Worm (Caenorhabditis elegans) whole organism, L4/young adult: ENCODE results near the gene T28B11.1.
A peak's percentile ranks its signal among the peaks of the same experiment; 100 is the strongest.

ENCODE experiments used
- W03F9.2 ChIP-seq: fragments of 150-350 bp; optimal IDR thresholded peaks from 2 replicates; lab custom pipeline; 2014; ENCODE audit warnings: missing biosample characterization, missing genetic modification characterization
- dao-5 ChIP-seq: sonication (generic microtip); optimal IDR thresholded peaks from 2 replicates; lab custom pipeline; 2016; ENCODE audit warnings: missing genotype, missing genetic modification characterization, moderate library complexity, missing compliant biosample characterization
- him-1 ChIP-seq: sonication (generic microtip); optimal IDR thresholded peaks from 2 replicates; lab custom pipeline; 2016; ENCODE audit warnings: missing genotype, missing genetic modification reagents, missing genetic modification characterization, missing compliant biosample characterization

Gene T28B11.1

DNA sequence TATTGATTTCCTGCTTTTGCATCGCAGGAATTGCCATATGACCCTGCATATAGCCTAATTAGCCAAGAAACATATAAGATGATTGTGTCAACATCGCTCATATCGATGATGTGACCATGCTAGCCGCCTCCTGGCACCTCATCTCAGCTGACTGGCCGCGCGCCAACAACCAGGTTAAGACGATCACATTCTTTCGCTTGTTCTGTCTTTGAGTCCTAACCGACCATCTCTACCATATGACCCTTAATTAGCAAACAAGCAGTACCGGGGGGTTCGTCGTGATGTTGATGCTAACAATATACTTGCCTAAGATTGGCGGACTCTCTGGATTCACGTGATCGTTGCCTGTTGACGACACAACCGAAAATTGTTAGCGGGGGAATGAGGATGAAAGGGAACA lies 9.6 kb downstream of the T28B11.1 start:
- TF ChIP-seq W03F9.2 (tag; lab: Kevin White, UChicago): no peak
- no peak for TF ChIP-seq dao-5 (tag; lab: Kevin White, UChicago)
- TF ChIP-seq him-1 (tag; lab: Kevin White, UChicago): no peak

DNA sequence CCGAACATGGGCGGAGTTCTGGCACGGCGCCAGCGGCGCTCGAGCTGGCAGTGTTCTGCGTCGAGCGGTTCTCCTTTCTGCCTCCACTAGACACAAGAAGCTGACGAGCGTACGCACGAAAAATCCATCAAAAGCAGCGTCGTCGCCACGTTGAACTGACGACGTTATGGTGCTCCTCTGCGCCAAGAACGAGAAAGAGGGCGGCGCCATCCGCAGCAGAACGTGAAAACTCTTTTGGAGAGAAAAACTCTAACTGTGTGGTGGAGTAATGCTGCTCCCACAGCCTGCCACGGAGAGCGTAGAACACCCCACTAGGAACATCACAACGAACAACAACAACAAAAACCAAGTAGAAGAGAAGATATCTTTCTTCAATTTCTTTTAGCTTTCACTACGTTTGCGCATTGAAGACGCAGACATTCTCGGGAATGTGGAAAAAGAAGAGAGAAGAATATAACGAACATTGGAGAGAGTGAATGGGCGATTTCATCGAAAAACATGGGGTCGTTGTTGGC lies 10.3 kb downstream of the T28B11.1 start:
- TF ChIP-seq him-1 (tag; lab: Kevin White, UChicago) (peak; percentile 39), W03F9.2 (tag; lab: Kevin White, UChicago) (no peak), dao-5 (tag; lab: Kevin White, UChicago) (no peak)

DNA sequence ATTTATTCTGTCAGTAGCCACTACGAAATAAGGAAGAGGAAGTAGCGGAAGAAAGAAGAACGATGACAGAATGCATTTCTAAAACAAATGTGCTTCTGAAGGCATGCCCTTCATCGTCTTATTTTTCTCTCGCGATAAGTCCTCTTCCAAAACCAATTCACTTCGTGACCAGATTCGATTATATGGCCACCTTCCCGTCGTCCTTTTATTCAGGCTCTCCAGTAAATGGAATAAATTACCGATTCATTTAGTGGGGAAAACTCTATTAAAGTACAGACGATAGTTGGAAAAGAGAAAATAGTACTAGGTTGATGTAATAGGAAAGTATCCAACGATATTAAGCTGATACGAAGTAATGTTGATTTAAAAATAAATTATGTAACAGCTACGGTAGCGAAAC lies 10.9 kb downstream of the T28B11.1 start:
- TF ChIP-seq dao-5 (tag; lab: Kevin White, UChicago) (no peak), him-1 (tag; lab: Kevin White, UChicago) (no peak), W03F9.2 (tag; lab: Kevin White, UChicago) (no peak)

DNA sequence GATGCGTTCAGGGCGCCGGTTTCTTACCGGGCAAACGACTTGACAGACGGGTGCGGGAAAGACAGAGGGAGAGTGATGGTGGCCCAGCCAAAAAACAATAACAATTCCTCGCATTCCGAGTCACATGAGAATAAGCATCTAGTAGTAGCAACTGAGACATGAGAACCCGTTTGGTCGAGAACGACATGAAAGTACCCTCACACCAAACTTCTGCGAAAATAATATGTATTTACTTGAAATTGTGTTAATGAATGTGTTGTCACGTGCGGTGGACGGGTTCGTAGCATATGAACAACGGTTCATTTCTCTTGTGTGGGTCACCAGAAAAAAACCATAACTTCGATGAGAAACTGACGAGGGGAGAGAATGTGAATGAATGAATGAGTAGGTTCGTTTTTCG lies 11.3 kb downstream of the T28B11.1 start:
- no peak for TF ChIP-seq W03F9.2 (tag; lab: Kevin White, UChicago)
- no peak for TF ChIP-seq him-1 (tag; lab: Kevin White, UChicago)
- no peak for TF ChIP-seq dao-5 (tag; lab: Kevin White, UChicago)

DNA sequence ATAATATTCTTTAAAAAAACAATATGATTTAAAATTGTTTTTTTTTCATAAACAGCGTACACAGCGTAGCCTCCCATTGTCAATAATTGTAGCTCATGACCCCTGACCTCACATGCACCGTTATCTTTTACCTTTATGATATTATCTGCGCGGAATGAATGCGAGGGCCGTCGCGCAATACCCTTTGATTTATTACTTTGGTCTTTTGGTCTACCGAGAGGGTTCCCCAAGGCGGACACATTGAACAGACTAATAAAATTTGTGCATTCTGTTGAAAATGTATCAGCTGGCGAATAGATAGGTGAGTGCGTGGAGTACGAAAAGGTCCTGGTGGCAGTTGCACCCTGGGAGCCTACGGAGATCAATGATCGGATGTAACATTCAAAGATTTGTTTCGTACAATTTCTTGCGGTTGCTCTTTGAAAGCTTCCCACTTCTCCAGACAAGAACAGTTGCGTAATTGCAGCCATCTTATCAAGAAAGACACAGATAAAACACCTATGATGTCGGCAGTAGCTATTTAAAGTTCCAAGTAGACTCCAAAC lies 11.8 kb downstream of the T28B11.1 start:
- TF ChIP-seq W03F9.2 (tag; lab: Kevin White, UChicago) (no peak), dao-5 (tag; lab: Kevin White, UChicago) (no peak), him-1 (tag; lab: Kevin White, UChicago) (no peak)

DNA sequence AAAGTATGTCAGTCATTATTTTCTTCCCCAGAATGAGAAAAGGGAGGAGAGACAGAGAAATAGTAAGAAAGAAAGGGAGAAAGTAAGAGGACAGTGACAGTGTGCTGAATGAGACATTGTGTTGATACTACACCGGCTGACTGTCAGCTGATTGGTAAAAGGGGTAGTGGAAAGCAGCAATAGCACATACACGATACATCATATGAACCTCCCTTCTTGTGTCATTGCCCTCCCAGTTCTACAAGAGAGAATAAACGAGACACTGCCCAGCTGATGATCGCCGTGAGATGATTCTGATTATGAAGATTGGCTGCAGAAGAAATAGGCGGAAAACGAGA lies 12.4 kb downstream of the T28B11.1 start:
- TF ChIP-seq dao-5 (tag; lab: Kevin White, UChicago) (no peak), W03F9.2 (tag; lab: Kevin White, UChicago) (peak; percentile 11), him-1 (tag; lab: Kevin White, UChicago) (no peak)

DNA sequence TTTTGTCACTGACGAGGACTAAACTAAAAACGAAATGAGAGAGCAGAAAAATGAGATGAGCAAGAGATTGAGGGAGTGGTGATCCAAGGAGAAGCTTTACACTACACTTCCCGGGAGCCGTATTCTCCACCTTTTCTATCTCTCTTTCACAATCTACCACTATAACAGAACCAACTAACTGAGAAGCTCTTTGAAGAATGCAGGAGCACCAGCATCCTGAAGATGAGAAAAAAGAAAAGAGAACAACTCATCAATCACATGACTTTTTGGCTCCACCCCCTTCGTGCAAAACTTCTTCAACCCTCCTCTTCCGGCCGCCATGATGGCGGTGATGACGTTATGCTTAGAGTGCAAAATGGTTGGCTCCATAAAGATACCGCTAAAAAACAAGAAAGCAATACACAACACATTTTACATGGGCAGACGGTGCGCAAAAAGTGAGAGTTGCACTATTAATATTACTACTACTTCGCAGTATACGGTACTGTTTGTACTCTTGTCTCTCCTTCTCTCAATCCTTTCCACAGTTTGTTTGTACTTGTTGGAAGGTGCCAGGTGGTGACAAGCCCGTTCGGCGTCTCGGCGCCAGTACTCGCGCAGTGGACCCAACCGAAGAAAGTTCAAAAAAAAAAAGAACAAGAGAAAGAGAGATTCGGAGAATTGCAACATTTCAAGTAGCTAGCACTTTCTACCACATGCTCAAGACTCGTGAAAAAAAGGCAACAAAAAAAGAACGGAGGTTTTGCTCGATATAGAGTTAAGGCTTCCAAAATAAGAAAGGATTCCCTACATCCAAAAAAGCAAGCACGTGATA lies 13.0 kb downstream of the T28B11.1 start:
- TF ChIP-seq W03F9.2 (tag; lab: Kevin White, UChicago) (no peak), dao-5 (tag; lab: Kevin White, UChicago) (no peak), him-1 (tag; lab: Kevin White, UChicago) (no peak)

DNA sequence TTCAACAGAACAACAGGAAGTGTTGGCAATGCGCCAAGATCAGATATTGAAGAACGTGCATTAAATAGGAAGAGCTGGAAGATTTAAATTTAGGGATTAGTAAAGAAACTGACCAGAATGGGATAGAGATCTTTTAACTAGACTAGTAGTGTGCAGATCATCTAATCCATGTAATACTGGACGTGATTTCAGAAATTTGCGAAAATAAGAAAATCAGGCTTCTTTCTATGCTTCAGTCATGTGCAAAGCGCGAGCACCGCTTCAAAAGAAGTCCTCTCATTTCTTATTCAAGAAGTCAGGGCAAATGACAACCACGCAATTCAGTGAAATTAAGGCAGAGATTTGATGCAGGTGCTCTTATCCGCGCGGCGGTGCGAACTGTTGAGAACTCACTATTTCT lies 14.2 kb downstream of the T28B11.1 start:
- TF ChIP-seq dao-5 (tag; lab: Kevin White, UChicago) (no peak), him-1 (tag; lab: Kevin White, UChicago) (no peak), W03F9.2 (tag; lab: Kevin White, UChicago) (no peak)

DNA sequence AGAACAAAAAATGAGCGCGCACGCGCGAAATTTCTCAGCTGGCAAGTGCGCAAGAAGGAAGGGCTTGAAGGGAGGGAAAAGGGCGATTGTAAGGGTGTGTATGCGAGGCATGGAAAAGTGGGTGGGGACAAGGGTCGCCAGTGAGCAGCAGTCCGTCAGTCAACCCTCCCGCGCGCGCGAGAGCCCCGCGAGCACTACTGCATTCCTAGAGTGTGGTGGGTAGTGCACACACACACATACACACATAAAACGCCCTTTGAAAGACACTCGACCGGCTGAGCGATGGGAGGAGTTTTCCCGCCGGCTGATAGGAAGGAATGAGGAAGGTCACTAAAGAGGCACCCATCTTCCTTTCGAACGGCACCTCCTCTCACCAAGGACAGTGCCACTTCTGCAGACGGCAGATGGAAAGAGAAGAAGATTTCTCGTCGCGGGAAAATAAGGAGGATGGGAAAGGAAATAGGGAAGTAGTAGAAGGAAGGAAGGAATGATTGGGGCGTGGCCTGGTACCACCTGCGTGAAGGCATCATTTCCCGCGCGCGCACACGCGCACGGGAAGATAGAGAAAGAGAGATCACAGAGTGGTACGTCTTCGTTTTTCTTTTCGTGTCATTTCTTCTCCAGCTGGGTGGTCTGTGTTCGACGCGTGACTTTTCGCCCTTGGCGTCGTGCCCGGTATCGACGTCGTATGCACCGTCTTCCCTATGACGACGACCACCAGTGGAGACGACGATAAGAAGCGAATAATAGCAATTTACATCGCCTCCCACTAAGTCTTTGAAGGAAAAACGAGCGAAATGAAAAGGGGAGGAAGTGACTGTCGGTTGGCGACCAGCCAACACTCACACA lies 15.1 kb downstream of the T28B11.1 start:
- TF ChIP-seq W03F9.2 (tag; lab: Kevin White, UChicago) (no peak), him-1 (tag; lab: Kevin White, UChicago) (no peak), dao-5 (tag; lab: Kevin White, UChicago) (no peak)

DNA sequence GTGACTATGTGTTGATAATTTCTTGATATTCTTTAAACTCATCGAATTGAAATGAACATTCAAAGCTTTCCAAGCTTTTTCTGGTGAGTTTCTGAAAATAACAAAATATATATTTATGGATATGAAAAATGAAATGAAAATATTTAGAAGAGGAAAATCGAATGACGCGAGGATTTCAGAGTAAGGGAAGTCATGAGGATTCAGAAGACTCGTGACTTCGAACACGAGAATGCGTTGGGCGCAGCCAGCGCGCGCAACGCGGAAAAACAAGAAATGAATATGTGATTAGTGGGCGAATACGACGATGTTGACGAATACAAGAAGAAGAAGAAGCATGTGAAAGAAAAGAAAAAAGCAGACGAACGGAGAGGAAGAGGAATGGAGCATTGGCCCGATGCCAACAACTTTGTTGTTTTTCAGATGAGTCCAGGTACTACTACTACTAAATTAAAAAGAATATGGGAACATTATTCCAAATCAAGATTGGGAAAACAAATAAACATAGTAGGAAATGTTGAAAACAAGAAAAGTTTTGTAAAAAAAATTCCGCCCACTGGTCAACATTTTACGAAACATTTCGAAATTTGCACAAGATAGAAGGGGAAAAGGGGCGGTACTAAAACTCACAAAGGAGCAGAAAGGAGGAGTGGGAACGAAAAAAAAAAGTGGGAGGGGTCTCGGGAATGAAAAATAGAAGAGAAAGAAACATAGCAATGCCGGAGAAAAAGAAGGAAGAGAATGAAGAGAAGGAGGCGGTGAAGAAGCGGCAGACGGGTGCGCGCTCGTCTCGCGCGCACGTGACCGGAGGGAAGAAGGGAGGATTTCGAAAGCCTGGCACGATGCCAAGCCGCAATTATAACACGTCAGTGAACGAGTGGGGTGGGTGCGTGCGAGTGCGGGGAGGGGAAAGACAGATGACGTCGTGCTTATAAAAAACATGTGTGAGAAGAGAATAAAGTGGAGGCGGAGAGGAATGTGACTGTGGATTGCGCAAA lies 16.8 kb downstream of the T28B11.1 start:
- TF ChIP-seq dao-5 (tag; lab: Kevin White, UChicago) (no peak), W03F9.2 (tag; lab: Kevin White, UChicago) (peak; percentile 40), him-1 (tag; lab: Kevin White, UChicago) (peak; percentile 91)

DNA sequence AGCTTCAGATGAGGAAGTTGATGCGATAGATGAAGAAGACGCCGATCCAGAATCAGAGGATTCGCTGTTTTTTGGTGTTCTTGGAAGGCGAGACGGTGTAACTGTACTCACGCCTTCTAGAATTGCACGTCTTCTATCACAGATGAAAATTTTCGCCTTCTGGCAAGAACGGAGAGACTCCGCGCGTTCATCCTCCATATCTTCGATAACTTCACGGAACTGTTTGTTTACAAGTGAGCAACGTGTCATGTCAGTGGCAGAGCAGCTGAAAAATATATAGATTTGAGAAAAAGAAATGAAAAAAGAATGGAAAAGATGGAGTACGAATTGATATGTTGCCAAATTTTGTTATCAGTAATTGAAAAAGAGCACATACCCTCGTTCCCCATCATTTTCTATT lies 17.6 kb downstream of the T28B11.1 start:
- TF ChIP-seq him-1 (tag; lab: Kevin White, UChicago) (no peak), dao-5 (tag; lab: Kevin White, UChicago) (no peak), W03F9.2 (tag; lab: Kevin White, UChicago) (no peak)

DNA sequence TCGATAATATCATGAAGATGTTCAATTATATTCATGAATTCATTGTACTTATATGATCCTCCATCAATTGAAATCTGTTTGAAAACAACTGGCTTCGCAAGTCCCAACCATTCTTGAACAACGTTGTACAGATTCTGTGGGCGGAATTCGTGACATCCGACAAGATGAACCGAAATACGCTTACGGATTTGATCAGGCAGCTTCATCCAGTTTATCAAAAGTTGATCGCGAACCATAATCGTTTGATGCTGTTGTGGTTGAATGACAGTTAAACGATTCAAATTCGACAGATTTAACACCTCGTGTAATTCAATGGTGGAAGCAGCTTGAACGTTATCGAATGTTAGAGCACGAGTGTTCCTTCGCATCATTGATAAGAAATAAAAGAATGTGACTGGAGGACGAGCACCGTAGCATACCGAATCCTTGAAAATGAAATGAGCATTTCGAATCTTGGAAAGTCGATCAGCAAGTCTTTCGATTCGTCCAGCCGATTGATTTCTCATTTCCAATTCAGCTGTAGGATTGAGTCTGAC lies 18.4 kb downstream of the T28B11.1 start:
- no peak for TF ChIP-seq dao-5 (tag; lab: Kevin White, UChicago)
- TF ChIP-seq W03F9.2 (tag; lab: Kevin White, UChicago): no peak
- TF ChIP-seq him-1 (tag; lab: Kevin White, UChicago): no peak
